Fruit fly (Drosophila melanogaster): ENCODE results near the gene CG14384.
A peak's percentile ranks its signal among the peaks of the same experiment; 100 is the strongest.

CG14384 gene

dm6 chr3R:12982982-12983633 is 15.6 kb upstream of the CG14384 start:
- TF ChIP-seq sage (GFP tag; optimal IDR thresholded peaks at IDR 0.05) (no peak), Hr83 (GFP tag; optimal IDR thresholded peaks at IDR 0.05; ENCODE audit: poor library complexity, severe bottlenecking) (no peak), Dif (GFP tag; optimal IDR thresholded peaks at IDR 0.05; ENCODE audit: partially characterized antibody) (no peak), fru (GFP tag; optimal IDR thresholded peaks at IDR 0.05) (no peak), psq (GFP tag; optimal IDR thresholded peaks at IDR 0.05) (no peak), Dfd (GFP tag; optimal IDR thresholded peaks at IDR 0.05) (no peak), Mio (GFP tag; optimal IDR thresholded peaks at IDR 0.05) (no peak), CrebA (GFP tag; optimal IDR thresholded peaks at IDR 0.05; ENCODE audit: borderline replicate concordance) (no peak), ey (GFP tag; optimal IDR thresholded peaks at IDR 0.05) (no peak), jim (GFP tag; optimal IDR thresholded peaks at IDR 0.05) (no peak), Hnf4 (GFP tag; optimal IDR thresholded peaks at IDR 0.05) (no peak), usp (GFP tag; optimal IDR thresholded peaks at IDR 0.05) (no peak), OdsH (GFP tag; optimal IDR thresholded peaks at IDR 0.05) (no peak), foxo (GFP tag; optimal IDR thresholded peaks at IDR 0.05) (no peak), brk (GFP tag; optimal IDR thresholded peaks at IDR 0.05) (no peak), Rel (GFP tag; optimal IDR thresholded peaks at IDR 0.05) (no peak), Rel (tag; optimal IDR thresholded peaks at IDR 0.05) (no peak), Sp1 (GFP tag; optimal IDR thresholded peaks at IDR 0.05) (no peak), pan (optimal IDR thresholded peaks at IDR 0.05) (no peak)

dm6 chr3R:12982167-12982981 is 14.9 kb upstream of the CG14384 start:
- no peak for TF ChIP-seq CG32264 (GFP tag; optimal IDR thresholded peaks at IDR 0.05)
- TF ChIP-seq sv (GFP tag; optimal IDR thresholded peaks at IDR 0.05): peak; percentile 47
- TF ChIP-seq Hr83 (GFP tag; optimal IDR thresholded peaks at IDR 0.05; ENCODE audit: poor library complexity, severe bottlenecking): peak; percentile 30
- TF ChIP-seq woc (GFP tag; optimal IDR thresholded peaks at IDR 0.05): peak; percentile 59
- TF ChIP-seq GATAd (GFP tag; optimal IDR thresholded peaks at IDR 0.05): no peak
- no peak for TF ChIP-seq CrebA (GFP tag; optimal IDR thresholded peaks at IDR 0.05; ENCODE audit: borderline replicate concordance)
- no peak for TF ChIP-seq Myc (optimal IDR thresholded peaks at IDR 0.05)
- peak; percentile 45 for TF ChIP-seq brk (GFP tag; optimal IDR thresholded peaks at IDR 0.05)
- TF ChIP-seq Jra (GFP tag; optimal IDR thresholded peaks at IDR 0.05): no peak
- no peak for TF ChIP-seq N (GFP tag; optimal IDR thresholded peaks at IDR 0.05)
- TF ChIP-seq h (GFP tag; optimal IDR thresholded peaks at IDR 0.05): peak; percentile 62
- TF ChIP-seq dl (GFP tag; optimal IDR thresholded peaks at IDR 0.05; ENCODE audit: insufficient read depth in 1 of 2, partially characterized antibody in 2 of 2): no peak
- TF ChIP-seq Hr78 (GFP tag; optimal IDR thresholded peaks at IDR 0.05): no peak
- peak; percentile 43 for TF ChIP-seq ey (GFP tag; optimal IDR thresholded peaks at IDR 0.05)
- TF ChIP-seq Mio (GFP tag; optimal IDR thresholded peaks at IDR 0.05): no peak
- TF ChIP-seq Hnf4 (GFP tag; optimal IDR thresholded peaks at IDR 0.05): peak; percentile 24
- TF ChIP-seq CG9705 (GFP tag; optimal IDR thresholded peaks at IDR 0.05): peak; percentile 33
- no peak for TF ChIP-seq usp (GFP tag; optimal IDR thresholded peaks at IDR 0.05)
- TF ChIP-seq Dfd (GFP tag; optimal IDR thresholded peaks at IDR 0.05): no peak
- TF ChIP-seq Sp1 (GFP tag; optimal IDR thresholded peaks at IDR 0.05): peak; percentile 61
- no peak for TF ChIP-seq Abd-B (GFP tag; optimal IDR thresholded peaks at IDR 0.05)
- TF ChIP-seq rgr (GFP tag; optimal IDR thresholded peaks at IDR 0.05): peak; percentile 67
- no peak for TF ChIP-seq lola (GFP tag; optimal IDR thresholded peaks at IDR 0.05)
- no peak for TF ChIP-seq Dif (GFP tag; optimal IDR thresholded peaks at IDR 0.05; ENCODE audit: partially characterized antibody)
- peak; percentile 62 for TF ChIP-seq OdsH (GFP tag; optimal IDR thresholded peaks at IDR 0.05)
- no peak for TF ChIP-seq tai (GFP tag; optimal IDR thresholded peaks at IDR 0.05)
- TF ChIP-seq foxo (GFP tag; optimal IDR thresholded peaks at IDR 0.05): peak in 1 of 2 experiments; percentile 65
- peak; percentile 70 for TF ChIP-seq HLH106 (tag; optimal IDR thresholded peaks at IDR 0.05)
- peak; percentile 43 for TF ChIP-seq sage (GFP tag; optimal IDR thresholded peaks at IDR 0.05)
- TF ChIP-seq dmrt93B (GFP tag; optimal IDR thresholded peaks at IDR 0.05): no peak
- TF ChIP-seq br (GFP tag; optimal IDR thresholded peaks at IDR 0.05): peak; percentile 38
- TF ChIP-seq Rel (GFP tag; optimal IDR thresholded peaks at IDR 0.05): no peak
- TF ChIP-seq Rel (tag; optimal IDR thresholded peaks at IDR 0.05): peak; percentile 54
- no peak for TF ChIP-seq Vsx2 (GFP tag; optimal IDR thresholded peaks at IDR 0.05; ENCODE audit: partially characterized antibody)
- peak; percentile 63 for TF ChIP-seq fru (GFP tag; optimal IDR thresholded peaks at IDR 0.05)
- TF ChIP-seq dsf (GFP tag; optimal IDR thresholded peaks at IDR 0.05; ENCODE audit: borderline replicate concordance): no peak
- no peak for TF ChIP-seq jim (GFP tag; optimal IDR thresholded peaks at IDR 0.05)
- no peak for TF ChIP-seq pan (optimal IDR thresholded peaks at IDR 0.05)
- TF ChIP-seq psq (GFP tag; optimal IDR thresholded peaks at IDR 0.05): peak; percentile 60
